Fruit fly (Drosophila melanogaster): ENCODE measurements around the gene Sox102F.

Gene Sox102F

DNA sequence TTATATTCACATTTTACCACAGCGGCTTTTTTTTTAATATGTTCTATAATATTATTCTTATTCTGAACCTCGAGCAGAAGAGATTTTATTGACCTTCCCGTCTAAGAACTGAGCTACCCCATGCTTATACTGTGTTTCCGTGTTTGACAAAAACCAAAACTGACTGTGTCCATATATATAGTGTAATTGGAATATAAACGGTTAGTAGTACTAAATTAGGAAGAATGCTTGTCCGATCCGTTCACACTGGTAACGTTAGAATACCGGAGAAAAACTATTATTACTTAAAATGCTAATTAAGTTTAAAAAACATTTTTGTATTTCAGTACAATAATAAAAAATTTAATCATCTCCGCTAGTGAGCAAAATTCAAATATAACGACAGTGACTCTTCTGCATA is 45.8 kb downstream of the Sox102F start:
- no peak for TF ChIP-seq Dll (optimal IDR thresholded peaks at IDR 0.05)
- TF ChIP-seq pan (optimal IDR thresholded peaks at IDR 0.05): no peak
- TF ChIP-seq EcR (GFP tag; optimal IDR thresholded peaks at IDR 0.05): no peak
- no peak for TF ChIP-seq psq (optimal IDR thresholded peaks at IDR 0.05)
- TF ChIP-seq CG8478 (optimal IDR thresholded peaks at IDR 0.05): no peak
- TF ChIP-seq usp (GFP tag; optimal IDR thresholded peaks at IDR 0.05): no peak

DNA sequence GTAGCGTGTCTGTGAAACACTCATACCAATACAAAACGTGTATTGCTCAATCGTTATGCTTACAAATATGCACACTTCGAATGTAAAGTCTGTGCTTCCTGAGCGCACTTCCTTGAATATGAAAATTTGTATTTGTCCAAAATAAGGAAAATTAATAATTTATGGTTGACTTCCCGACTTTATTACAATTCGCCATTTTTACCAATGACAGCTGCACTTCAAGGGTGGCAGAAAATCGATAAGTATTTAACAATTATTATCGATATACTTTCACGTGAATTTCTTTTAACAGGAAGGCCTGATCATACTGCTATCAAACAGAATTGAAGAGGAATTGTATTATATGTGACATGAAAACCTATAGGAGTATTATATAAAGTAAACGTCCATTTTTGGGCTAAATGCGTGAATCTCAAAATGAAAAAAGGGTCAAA is 46.8 kb downstream of the Sox102F start:
- no peak for TF ChIP-seq pan (optimal IDR thresholded peaks at IDR 0.05)
- no peak for TF ChIP-seq Dll (optimal IDR thresholded peaks at IDR 0.05)
- no peak for TF ChIP-seq usp (GFP tag; optimal IDR thresholded peaks at IDR 0.05)
- no peak for TF ChIP-seq CG8478 (optimal IDR thresholded peaks at IDR 0.05)
- no peak for TF ChIP-seq psq (optimal IDR thresholded peaks at IDR 0.05)
- TF ChIP-seq EcR (GFP tag; optimal IDR thresholded peaks at IDR 0.05): no peak
